Worm (Caenorhabditis elegans) whole organism, L1 larva: ENCODE results near the gene C13C4.8.

Experiments used
- C16A3.4 ChIP-seq: fragments of 150-350 bp; optimal IDR thresholded peaks from 2 replicates; lab custom pipeline; 2014; ENCODE audit warnings: missing biosample characterization, missing genetic modification characterization
- C34B4.2 ChIP-seq: sonication (generic microtip); optimal IDR thresholded peaks from 2 replicates; lab custom pipeline; 2017; ENCODE audit warnings: mild to moderate bottlenecking, missing genetic modification characterization, missing compliant biosample characterization
- aly-2 ChIP-seq: fragments of 150-350 bp; optimal IDR thresholded peaks from 2 replicates; lab custom pipeline; 2014; ENCODE audit warnings: missing biosample characterization, missing genetic modification characterization
- blmp-1 ChIP-seq: fragments of 150-350 bp; optimal IDR thresholded peaks from 2 replicates; lab custom pipeline; 2014; ENCODE audit warnings: missing biosample characterization, missing genetic modification characterization
- ceh-63 ChIP-seq: fragments of 200-800 bp; sonication (Bioruptor generic); optimal IDR thresholded peaks from 2 replicates; lab custom pipeline; 2018; ENCODE audit warnings: mild to moderate bottlenecking, missing genetic modification characterization, missing compliant biosample characterization
- ceh-8 ChIP-seq: fragments of 200-800 bp; sonication (Bioruptor generic); optimal IDR thresholded peaks from 2 replicates; lab custom pipeline; 2018; ENCODE audit warnings: mild to moderate bottlenecking, missing genetic modification characterization, moderate library complexity, missing compliant biosample characterization
- ceh-82 ChIP-seq, 3 experiments: fragments of 150-350 bp in 1 of 3; sonication (generic microtip) in 2 of 3; optimal IDR thresholded peaks; 2 replicates each; lab custom pipeline; 2014 to 2017; ENCODE audit warnings: missing biosample characterization in 3 of 3, missing genetic modification characterization in 3 of 3
- ceh-90 ChIP-seq: sonication (generic microtip); optimal IDR thresholded peaks from 2 replicates; lab custom pipeline; 2016; ENCODE audit warnings: missing genetic modification characterization, missing compliant biosample characterization
- ces-1 ChIP-seq: fragments of 150-350 bp; optimal IDR thresholded peaks from 2 replicates; lab custom pipeline; 2014; ENCODE audit warnings: missing biosample characterization, missing genetic modification reagents, missing genetic modification characterization
- efl-1 ChIP-seq, 4 experiments: fragments of 150-350 bp; optimal IDR thresholded peaks in 3 of 4; peaks in 1 of 4; 1 replicate in 1 of 4; 2 replicates in 3 of 4; lab custom pipeline; 2014; ENCODE audit warnings: missing biosample characterization in 2 of 4, missing genetic modification characterization in 2 of 4, missing genetic modification reagents in 2 of 4
- efl-3 ChIP-seq: fragments of 200-800 bp; sonication (Bioruptor generic); optimal IDR thresholded peaks from 2 replicates; lab custom pipeline; 2018; ENCODE audit warnings: mild to moderate bottlenecking, missing genetic modification characterization, missing compliant biosample characterization
- elt-2 ChIP-seq: sonication (generic microtip); optimal IDR thresholded peaks from 2 replicates; lab custom pipeline; 2016; ENCODE audit warnings: missing genetic modification characterization, mild to moderate bottlenecking, inconsistent platforms, missing compliant biosample characterization, missing genetic modification reagents
- elt-3 ChIP-seq, 6 experiments: fragments of 150-350 bp in 1 of 6; sonication (generic microtip); optimal IDR thresholded peaks; 2 replicates each; lab custom pipeline; 2017 to 2018; ENCODE audit warnings: missing biosample characterization in 6 of 6, missing genetic modification characterization in 6 of 6, inconsistent platforms in 1 of 6
- ets-5 ChIP-seq: fragments of 200-800 bp; sonication (Bioruptor generic); IDR thresholded peaks from 2 replicates; pipeline ENCODE4 v1.3.6; 2022; ENCODE audit warnings: missing genetic modification characterization, missing compliant biosample characterization
- fkh-10 ChIP-seq: sonication (generic microtip); optimal IDR thresholded peaks from 2 replicates; lab custom pipeline; 2017; ENCODE audit warnings: missing biosample characterization, missing genetic modification reagents, missing genetic modification characterization
- fkh-8 ChIP-seq: sonication (generic microtip); optimal IDR thresholded peaks from 2 replicates; lab custom pipeline; 2016; ENCODE audit warnings: mild to moderate bottlenecking, missing genetic modification characterization, missing compliant biosample characterization
- fos-1 ChIP-seq: fragments of 150-350 bp; optimal IDR thresholded peaks from 2 replicates; lab custom pipeline; 2014; ENCODE audit warnings: missing biosample characterization, missing genetic modification characterization
- hlh-17 ChIP-seq: fragments of 200-800 bp; sonication (Bioruptor generic); optimal IDR thresholded peaks from 2 replicates; lab custom pipeline; 2018; ENCODE audit warnings: missing genetic modification characterization, mild to moderate bottlenecking, missing compliant biosample characterization, moderate library complexity, borderline replicate concordance
- isw-1 ChIP-seq: fragments of 200-800 bp; sonication (Bioruptor generic); IDR thresholded peaks from 2 replicates; pipeline ENCODE4 v1.3.6; 2022; ENCODE audit warnings: missing genetic modification characterization, missing compliant biosample characterization
- jun-1 ChIP-seq: fragments of 150-350 bp; optimal IDR thresholded peaks from 2 replicates; lab custom pipeline; 2014; ENCODE audit warnings: missing biosample characterization, missing genetic modification reagents, missing genetic modification characterization
- lin-13 ChIP-seq: fragments of 150-350 bp; optimal IDR thresholded peaks from 2 replicates; lab custom pipeline; 2014; ENCODE audit warnings: missing biosample characterization, missing genetic modification reagents, missing genetic modification characterization
- lin-35 ChIP-seq, 2 experiments: fragments of 150-350 bp; optimal IDR thresholded peaks; 2 replicates each; lab custom pipeline; 2014; ENCODE audit warnings: missing biosample characterization in 2 of 2, missing genetic modification characterization in 2 of 2, missing genetic modification reagents in 2 of 2
- lir-3 ChIP-seq: sonication (generic microtip); optimal IDR thresholded peaks from 2 replicates; lab custom pipeline; 2016; ENCODE audit warnings: mild to moderate bottlenecking, missing genetic modification characterization, moderate library complexity, missing compliant biosample characterization; ENCODE audit not compliant: poor library complexity
- mdl-1 ChIP-seq, 2 experiments: fragments of 150-350 bp; optimal IDR thresholded peaks; 2 replicates each; lab custom pipeline; 2014 to 2017; ENCODE audit warnings: missing biosample characterization in 2 of 2, missing genetic modification characterization in 2 of 2, inconsistent platforms in 1 of 2
- mef-2 ChIP-seq: fragments of 150-350 bp; optimal IDR thresholded peaks from 2 replicates; lab custom pipeline; 2014; ENCODE audit warnings: missing biosample characterization, missing genetic modification characterization
- nhr-12 ChIP-seq: sonication (generic microtip); optimal IDR thresholded peaks from 2 replicates; lab custom pipeline; 2017; ENCODE audit warnings: missing biosample characterization, missing genetic modification characterization
- nhr-19 ChIP-seq: fragments of 200-800 bp; sonication (Bioruptor generic); conservative IDR thresholded peaks from 2 replicates; pipeline ENCODE4 v1.3.6; 2022; ENCODE audit warnings: missing genetic modification characterization, missing compliant biosample characterization
- nhr-20 ChIP-seq: sonication (generic microtip); optimal IDR thresholded peaks from 2 replicates; lab custom pipeline; 2016; ENCODE audit warnings: mild to moderate bottlenecking, missing genetic modification characterization, missing compliant biosample characterization
- nhr-237 ChIP-seq: fragments of 150-350 bp; optimal IDR thresholded peaks from 2 replicates; lab custom pipeline; 2014; ENCODE audit warnings: missing biosample characterization, missing genetic modification characterization
- nhr-47 ChIP-seq: sonication (generic microtip); optimal IDR thresholded peaks from 2 replicates; lab custom pipeline; 2016; ENCODE audit warnings: mild to moderate bottlenecking, missing genetic modification characterization, moderate library complexity, missing compliant biosample characterization
- nhr-84 ChIP-seq: sonication (generic microtip); optimal IDR thresholded peaks from 2 replicates; lab custom pipeline; 2017; ENCODE audit warnings: missing biosample characterization, missing genetic modification characterization
- nhr-85 ChIP-seq: sonication (generic microtip); peaks from one replicate; lab custom pipeline; 2016; ENCODE audit warnings: missing genetic modification characterization, inconsistent platforms, missing compliant biosample characterization
- nhr-90 ChIP-seq: sonication (generic microtip); optimal IDR thresholded peaks from 2 replicates; lab custom pipeline; 2016; ENCODE audit warnings: mild to moderate bottlenecking, missing genetic modification characterization, missing compliant biosample characterization; ENCODE audit not compliant: poor library complexity
- pag-3 ChIP-seq: sonication (generic microtip); optimal IDR thresholded peaks from 2 replicates; lab custom pipeline; 2017; ENCODE audit warnings: missing genetic modification characterization, mild to moderate bottlenecking, missing compliant biosample characterization, antibody characterized with exemption, borderline replicate concordance; ENCODE audit not compliant: insufficient read depth
- skn-1 ChIP-seq: fragments of 150-350 bp; optimal IDR thresholded peaks from 2 replicates; lab custom pipeline; 2014; ENCODE audit warnings: missing biosample characterization, missing genetic modification characterization
- snpc-4 ChIP-seq: fragments of 150-350 bp; optimal IDR thresholded peaks from 2 replicates; lab custom pipeline; 2014; ENCODE audit warnings: missing biosample characterization, missing genetic modification characterization
- sup-37 ChIP-seq: fragments of 200-800 bp; sonication (Bioruptor generic); optimal IDR thresholded peaks from 2 replicates; lab custom pipeline; 2018; ENCODE audit warnings: mild to moderate bottlenecking, missing genetic modification characterization, missing compliant biosample characterization
- swsn-7 ChIP-seq: sonication (generic microtip); optimal IDR thresholded peaks from 2 replicates; lab custom pipeline; 2016; ENCODE audit warnings: missing genetic modification characterization, missing compliant biosample characterization
- tbx-2 ChIP-seq: sonication (generic microtip); optimal IDR thresholded peaks from 2 replicates; lab custom pipeline; 2016; ENCODE audit warnings: missing genetic modification characterization, missing compliant biosample characterization
- unc-30 ChIP-seq: sonication (generic microtip); optimal IDR thresholded peaks from 2 replicates; lab custom pipeline; 2017; ENCODE audit warnings: missing biosample characterization, missing genetic modification characterization
- unc-62 ChIP-seq: fragments of 150-350 bp; optimal IDR thresholded peaks from 2 replicates; lab custom pipeline; 2014; ENCODE audit warnings: missing biosample characterization, missing genetic modification reagents, missing genetic modification characterization
- unc-86 ChIP-seq: sonication (generic microtip); optimal IDR thresholded peaks from 2 replicates; lab custom pipeline; 2016; ENCODE audit warnings: missing genetic modification characterization, missing compliant biosample characterization
- unc-98 ChIP-seq: fragments of 200-800 bp; sonication (Bioruptor generic); IDR thresholded peaks from 2 replicates; pipeline ENCODE4 v1.3.6; 2022; ENCODE audit warnings: missing genetic modification characterization, missing compliant biosample characterization
- vab-15 ChIP-seq: sonication (generic microtip); optimal IDR thresholded peaks from 2 replicates; lab custom pipeline; 2017; ENCODE audit warnings: missing genotype, mild to moderate bottlenecking, missing genetic modification characterization, missing compliant biosample characterization
- zag-1 ChIP-seq: fragments of 150-350 bp; optimal IDR thresholded peaks from 2 replicates; lab custom pipeline; 2014; ENCODE audit warnings: missing biosample characterization, missing genetic modification characterization
- ztf-4 ChIP-seq: fragments of 150-350 bp; optimal IDR thresholded peaks from 2 replicates; lab custom pipeline; 2014; ENCODE audit warnings: missing biosample characterization, missing genetic modification characterization

The C13C4.8 gene

DNA sequence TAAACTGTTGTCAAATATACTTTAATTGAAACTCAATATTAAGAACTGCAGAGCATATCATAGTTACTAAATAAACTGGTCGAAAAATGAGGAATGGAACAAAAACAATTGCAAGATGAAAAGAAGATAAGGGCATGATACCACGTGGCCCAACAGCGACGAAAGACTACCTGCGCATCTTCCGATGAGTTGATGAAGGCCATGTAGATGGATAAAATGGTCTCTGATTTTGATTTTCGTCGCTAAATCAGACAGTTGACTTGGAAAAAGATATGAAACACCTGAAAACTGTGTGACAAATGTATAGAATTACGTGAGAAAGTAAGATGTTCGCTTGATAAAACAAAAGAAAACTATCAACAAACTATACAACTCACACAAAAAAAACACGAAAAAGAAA lies 46.3 kb upstream of the C13C4.8 start (continued):
- TF ChIP-seq sup-37 (no peak), nhr-85 (tag; lab: Kevin White, UChicago) (peak; percentile 94), ztf-4 (tag; lab: Kevin White, UChicago) (no peak), nhr-12 (tag; lab: Kevin White, UChicago) (no peak), elt-2 (tag; lab: Kevin White, UChicago) (no peak), vab-15 (tag; lab: Kevin White, UChicago) (no peak), blmp-1 (tag; lab: Kevin White, UChicago) (peak; percentile 72), lin-13 (GFP tag; lab: Kevin White, UChicago) (no peak), zag-1 (no peak), snpc-4 (tag; lab: Kevin White, UChicago) (no peak), tbx-2 (tag; lab: Kevin White, UChicago) (no peak), swsn-7 (tag; lab: Kevin White, UChicago) (no peak), unc-30 (tag; lab: Kevin White, UChicago) (no peak), mdl-1 (tag; optimal IDR thresholded peaks at IDR 0.05; lab: Kevin White, UChicago) (peak in 1 of 2 experiments; percentile 79), jun-1 (tag; lab: Kevin White, UChicago) (no peak), skn-1 (tag; lab: Kevin White, UChicago) (no peak), fkh-10 (no peak)

DNA sequence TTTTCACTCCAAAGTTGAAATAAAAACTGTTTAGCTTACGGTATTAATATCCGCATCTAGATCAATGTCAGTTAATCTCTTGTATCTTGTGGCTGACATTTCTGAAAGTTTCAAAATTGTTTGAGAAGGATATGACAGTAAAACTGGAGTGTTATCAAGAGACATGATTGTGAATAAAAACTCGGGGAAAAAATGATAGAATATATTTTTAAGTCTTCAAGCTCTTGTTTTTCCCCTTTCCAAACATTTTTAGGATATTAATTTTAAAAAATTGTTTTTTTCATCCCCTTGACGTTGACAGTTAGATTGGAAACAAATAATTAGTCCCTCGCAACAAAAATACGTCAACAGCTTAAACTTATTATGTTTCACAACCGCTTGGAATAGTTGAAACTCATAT lies 42.9 kb upstream of the C13C4.8 start, which contains the start of gene R07B7.6:
R07B7.6 (minus strand) TSS at position 101 of the 400 bp plus-strand sequence.
- TF ChIP-seq unc-98 (GFP tag; lab: Robert Waterston, UW) (no peak), unc-30 (tag; lab: Kevin White, UChicago) (no peak), ceh-82 (tag; optimal IDR thresholded peaks at IDR 0.05; lab: Kevin White, UChicago) (no peak), nhr-12 (tag; lab: Kevin White, UChicago) (no peak), C34B4.2 (no peak), isw-1 (GFP tag; lab: Robert Waterston, UW) (no peak), nhr-19 (GFP tag; lab: Robert Waterston, UW) (no peak), fos-1 (tag; lab: Kevin White, UChicago) (no peak), nhr-90 (no peak), lin-35 (GFP tag; optimal IDR thresholded peaks at IDR 0.05; lab: Kevin White, UChicago) (no peak), nhr-84 (tag; lab: Kevin White, UChicago) (no peak), aly-2 (tag; lab: Kevin White, UChicago) (no peak), nhr-47 (tag; lab: Kevin White, UChicago) (no peak), unc-86 (tag; lab: Kevin White, UChicago) (no peak), unc-62 (GFP tag; lab: Kevin White, UChicago) (no peak), blmp-1 (tag; lab: Kevin White, UChicago) (no peak), swsn-7 (tag; lab: Kevin White, UChicago) (no peak), fkh-8 (tag; lab: Kevin White, UChicago) (no peak)
- TF ChIP-seq, all 84 proteins: peak for 0

DNA sequence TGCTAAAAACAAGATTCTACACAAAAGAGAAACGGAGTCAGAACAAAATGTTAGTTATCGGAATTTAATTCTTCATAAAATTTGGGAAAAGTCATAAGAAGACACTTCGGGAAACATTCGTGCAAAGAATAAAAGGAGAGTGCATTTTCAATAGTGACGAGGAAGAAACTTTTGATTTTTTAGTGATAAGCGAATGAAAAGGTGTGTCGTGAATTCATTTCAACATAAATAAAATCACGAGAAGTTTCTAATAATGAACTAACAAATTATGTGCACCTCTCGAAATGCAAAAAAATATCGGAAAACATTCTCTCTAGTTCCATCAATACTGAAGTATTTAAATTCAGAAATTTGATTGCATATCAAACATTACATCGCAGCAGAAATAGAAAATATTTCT lies 41.8 kb upstream of the C13C4.8 start:
- TF ChIP-seq ceh-8 (GFP tag; lab: Kevin White, UChicago) = no peak
- peak; percentile 29 for TF ChIP-seq elt-2 (tag; lab: Kevin White, UChicago)
- no peak for TF ChIP-seq ces-1 (GFP tag; lab: Kevin White, UChicago)
- no peak for TF ChIP-seq hlh-17 (GFP tag; lab: Kevin White, UChicago)
- TF ChIP-seq efl-1 (optimal IDR thresholded peaks at IDR 0.05; lab: Kevin White, UChicago) = no peak
- peak in 1 of 2 experiments; percentile 45 for TF ChIP-seq efl-1 (GFP tag; optimal IDR thresholded peaks at IDR 0.05 in 1 of 2; lab: Kevin White, UChicago)
- no peak for TF ChIP-seq C34B4.2

DNA sequence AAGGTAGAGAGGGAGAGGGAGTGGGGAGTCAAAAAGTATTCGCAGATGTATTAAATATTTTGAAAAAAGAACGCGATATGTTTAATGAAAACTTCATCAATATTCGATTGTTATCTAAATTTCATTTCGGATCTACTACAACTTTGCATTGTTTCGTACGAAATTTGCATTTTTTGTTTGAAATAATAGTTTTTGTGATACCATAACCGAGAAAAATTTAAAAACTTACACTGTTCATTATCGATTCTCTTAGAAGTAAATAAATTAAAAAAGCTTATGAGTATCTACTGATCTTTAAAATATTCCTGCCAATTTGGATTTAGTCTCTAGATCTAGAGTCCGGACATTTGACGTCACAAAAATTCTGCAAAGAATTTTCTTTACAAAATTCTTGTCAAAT lies 37.5 kb upstream of the C13C4.8 start, which contains the start of gene R07B7.9:
R07B7.9 (minus strand) TSS at position 101 of the 400 bp plus-strand sequence.
- TF ChIP-seq ceh-90 (tag; lab: Kevin White, UChicago) = no peak
- TF ChIP-seq ets-5 (GFP tag; lab: Robert Waterston, UW) = no peak
- no peak for TF ChIP-seq isw-1 (GFP tag; lab: Robert Waterston, UW)
- TF ChIP-seq hlh-17 (GFP tag; lab: Kevin White, UChicago) = no peak
- TF ChIP-seq unc-98 (GFP tag; lab: Robert Waterston, UW) = no peak
- no peak for TF ChIP-seq mef-2 (tag; lab: Kevin White, UChicago)
- TF ChIP-seq nhr-90 = no peak
- TF ChIP-seq C16A3.4 = no peak
- no peak for TF ChIP-seq lir-3 (tag; lab: Kevin White, UChicago)
- no peak for TF ChIP-seq pag-3 (tag; lab: Kevin White, UChicago)
- TF ChIP-seq nhr-237 (tag; lab: Kevin White, UChicago) = no peak
- TF ChIP-seq nhr-20 = no peak
- TF ChIP-seq ces-1 (GFP tag; lab: Kevin White, UChicago) = no peak
- no peak for TF ChIP-seq mdl-1 (tag; optimal IDR thresholded peaks at IDR 0.05; lab: Kevin White, UChicago)
- no peak for TF ChIP-seq aly-2 (tag; lab: Kevin White, UChicago)
- no peak for TF ChIP-seq efl-3 (GFP tag; lab: Kevin White, UChicago)
- TF ChIP-seq elt-3 (tag; optimal IDR thresholded peaks at IDR 0.05; lab: Kevin White, UChicago) = no peak
- no peak for TF ChIP-seq nhr-85 (tag; lab: Kevin White, UChicago)
- TF ChIP-seq ceh-63 = no peak
